Fruit fly (Drosophila melanogaster) whole organism, pupa: Measurements from ENCODE around the gene Reg-2.

Experiments used
- CG12605 ChIP-seq: fragments of 200-800 bp; sonication (Bioruptor generic); IDR thresholded peaks from 2 replicates; pipeline ENCODE4 v1.3.6; 2022; ENCODE audit warnings: missing biosample characterization, missing genetic modification characterization
- CG13204 ChIP-seq: fragments of 200-800 bp; sonication (Bioruptor generic); optimal IDR thresholded peaks from 2 replicates; lab custom pipeline; 2018; ENCODE audit warnings: missing biosample characterization, mild to moderate bottlenecking, missing genetic modification characterization, moderate library complexity
- CG15710 ChIP-seq: fragments of 200-800 bp; sonication (Bioruptor generic); optimal IDR thresholded peaks from 2 replicates; lab custom pipeline; 2018; ENCODE audit warnings: missing biosample characterization, mild to moderate bottlenecking, missing genetic modification characterization, moderate library complexity
- CG32121 ChIP-seq: fragments of 200-800 bp; sonication (Bioruptor generic); IDR thresholded peaks from 2 replicates; pipeline ENCODE4 v1.3.6; 2022; ENCODE audit warnings: missing biosample characterization, missing genetic modification characterization
- CG34367 ChIP-seq: fragments of 200-800 bp; sonication (Bioruptor generic); optimal IDR thresholded peaks from 2 replicates; lab custom pipeline; 2018; ENCODE audit warnings: missing biosample characterization, mild to moderate bottlenecking, missing genetic modification characterization
- CG8301 ChIP-seq: fragments of 200-800 bp; sonication (Bioruptor generic); optimal IDR thresholded peaks from 2 replicates; lab custom pipeline; 2018; ENCODE audit warnings: missing biosample characterization, mild to moderate bottlenecking, missing genetic modification characterization
- EcR ChIP-seq: fragments of 200-800 bp; sonication (Bioruptor generic); optimal IDR thresholded peaks from 3 replicates; lab custom pipeline; 2019; ENCODE audit warnings: missing biosample characterization, missing genetic modification characterization, mild to moderate bottlenecking, moderate library complexity, missing genetic modification reagents
- rn ChIP-seq: fragments of 200-800 bp; sonication (Bioruptor generic); IDR thresholded peaks from 2 replicates; pipeline ENCODE4 v1.3.6; 2022; ENCODE audit warnings: missing biosample characterization, missing genetic modification characterization

dm6 chr3L:641436-641835, 35.1 kb upstream of the Reg-2 start:
- no peak for TF ChIP-seq EcR
- no peak for TF ChIP-seq rn (GFP tag; lab: Robert Waterston, UW)
- no peak for TF ChIP-seq CG12605 (GFP tag; lab: Robert Waterston, UW)
- no peak for TF ChIP-seq CG15710 (tag; lab: Kevin White, UChicago)
- no peak for TF ChIP-seq CG8301 (tag; lab: Kevin White, UChicago)
- no peak for TF ChIP-seq CG13204
- no peak for TF ChIP-seq CG32121
- TF ChIP-seq CG34367 (tag; lab: Kevin White, UChicago): no peak
